Fruit fly (Drosophila melanogaster): ENCODE measurements around the gene CG43445.

DNA sequence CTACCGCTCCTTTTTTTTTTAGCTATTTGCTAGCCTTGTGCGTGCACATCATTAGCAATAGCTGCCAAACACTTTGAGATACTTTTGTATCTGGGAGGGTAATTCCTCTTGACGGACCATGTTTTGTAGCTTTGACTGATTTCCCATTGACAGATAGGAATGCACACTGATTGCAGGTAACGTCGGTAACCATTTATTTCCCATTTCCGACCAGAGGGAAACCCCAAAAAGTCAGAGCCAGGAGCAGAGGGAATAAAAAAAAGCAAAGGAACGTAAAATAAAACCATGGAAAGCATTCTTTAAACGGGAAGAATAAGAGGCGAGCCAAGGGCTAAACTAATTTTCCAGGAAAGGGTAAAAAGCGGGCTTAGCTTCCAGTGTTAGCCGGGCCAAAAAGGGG is 47.1 kb downstream of the CG43445 start:
- TF ChIP-seq CG10543 (GFP tag; optimal IDR thresholded peaks at IDR 0.05) (no peak), HLH4C (GFP tag; IDR thresholded peaks at IDR 0.05; ENCODE audit: partially characterized antibody) (no peak), CG34422 (GFP tag; IDR thresholded peaks at IDR 0.05) (no peak), Meics (GFP tag; optimal IDR thresholded peaks at IDR 0.05) (no peak), CG12769 (tag; optimal IDR thresholded peaks at IDR 0.05) (no peak), CG30431 (GFP tag; optimal IDR thresholded peaks at IDR 0.05) (no peak), CG6854 (GFP tag; optimal IDR thresholded peaks at IDR 0.05) (no peak)

All from whole organism, embryonic.